Worm (Caenorhabditis elegans) whole organism, L4/young adult: ENCODE data around the gene hsd-2.

Experiments
- W03F9.2 ChIP-seq: fragments of 150-350 bp; optimal IDR thresholded peaks from 2 replicates; lab custom pipeline; 2014; ENCODE audit warnings: missing biosample characterization, missing genetic modification characterization
- dao-5 ChIP-seq: sonication (generic microtip); optimal IDR thresholded peaks from 2 replicates; lab custom pipeline; 2016; ENCODE audit warnings: missing genotype, missing genetic modification characterization, moderate library complexity, missing compliant biosample characterization
- him-1 ChIP-seq: sonication (generic microtip); optimal IDR thresholded peaks from 2 replicates; lab custom pipeline; 2016; ENCODE audit warnings: missing genotype, missing genetic modification reagents, missing genetic modification characterization, missing compliant biosample characterization

ce11 chrX:4981059-4981458 lies 24.0 kb upstream of the hsd-2 start:
- TF ChIP-seq him-1 (tag; lab: Kevin White, UChicago) (no peak), dao-5 (tag; lab: Kevin White, UChicago) (no peak), W03F9.2 (tag; lab: Kevin White, UChicago) (no peak)
